Fruit fly (Drosophila melanogaster): ENCODE data around the gene Ir7b.

- TF ChIP-seq en (GFP tag; optimal IDR thresholded peaks at IDR 0.05) (no peak), abd-A (tag; optimal IDR thresholded peaks at IDR 0.05) (no peak), lilli (GFP tag; optimal IDR thresholded peaks at IDR 0.05) (no peak), pb (GFP tag; optimal IDR thresholded peaks at IDR 0.05) (no peak), CG18764 (GFP tag; optimal IDR thresholded peaks at IDR 0.05) (no peak), Blimp-1 (GFP tag; optimal IDR thresholded peaks at IDR 0.05) (no peak), CG8478 (optimal IDR thresholded peaks at IDR 0.05) (no peak), Doc3 (GFP tag; IDR thresholded peaks at IDR 0.05; ENCODE audit: partially characterized antibody) (no peak), Ets97D (GFP tag; optimal IDR thresholded peaks at IDR 0.05) (no peak)
Observed at dm6 chrX:7881579-7881978, 14.8 kb upstream of the Ir7b start, which contains the start of gene Ir7e.

Measured in whole organism, embryonic.